Worm (Caenorhabditis elegans) whole organism, L1 larva: Measurements from ENCODE around the gene C26H9A.4.
A peak's percentile ranks its signal among the peaks of the same experiment; 100 is the strongest.

Experiments used
- C16A3.4 ChIP-seq: fragments of 150-350 bp; optimal IDR thresholded peaks from 2 replicates; lab custom pipeline; 2014; ENCODE audit warnings: missing biosample characterization, missing genetic modification characterization
- C34B4.2 ChIP-seq: sonication (generic microtip); optimal IDR thresholded peaks from 2 replicates; lab custom pipeline; 2017; ENCODE audit warnings: mild to moderate bottlenecking, missing genetic modification characterization, missing compliant biosample characterization
- F16B12.6 ChIP-seq: fragments of 150-350 bp; optimal IDR thresholded peaks from 2 replicates; lab custom pipeline; 2014; ENCODE audit warnings: missing biosample characterization, missing genetic modification characterization
- alr-1 ChIP-seq: fragments of 200-800 bp; sonication (Bioruptor generic); optimal IDR thresholded peaks from 2 replicates; lab custom pipeline; 2018; ENCODE audit warnings: borderline replicate concordance, mild to moderate bottlenecking, missing genetic modification characterization, missing compliant biosample characterization
- blmp-1 ChIP-seq: fragments of 150-350 bp; optimal IDR thresholded peaks from 2 replicates; lab custom pipeline; 2014; ENCODE audit warnings: missing biosample characterization, missing genetic modification characterization
- ceh-8 ChIP-seq: fragments of 200-800 bp; sonication (Bioruptor generic); optimal IDR thresholded peaks from 2 replicates; lab custom pipeline; 2018; ENCODE audit warnings: mild to moderate bottlenecking, missing genetic modification characterization, moderate library complexity, missing compliant biosample characterization
- ceh-82 ChIP-seq, 3 experiments: fragments of 150-350 bp in 1 of 3; sonication (generic microtip) in 2 of 3; optimal IDR thresholded peaks; 2 replicates each; lab custom pipeline; 2014 to 2017; ENCODE audit warnings: missing biosample characterization in 3 of 3, missing genetic modification characterization in 3 of 3
- ces-1 ChIP-seq: fragments of 150-350 bp; optimal IDR thresholded peaks from 2 replicates; lab custom pipeline; 2014; ENCODE audit warnings: missing biosample characterization, missing genetic modification reagents, missing genetic modification characterization
- dpl-1 ChIP-seq, 3 experiments: fragments of 150-350 bp in 2 of 3; sonication (generic microtip) in 1 of 3; optimal IDR thresholded peaks; 2 replicates each; lab custom pipeline; 2014 to 2017; ENCODE audit warnings: missing biosample characterization in 3 of 3, missing genetic modification characterization in 3 of 3, missing genetic modification reagents in 3 of 3
- dsc-1 ChIP-seq: sonication (generic microtip); optimal IDR thresholded peaks from 2 replicates; lab custom pipeline; 2016; ENCODE audit warnings: mild to moderate bottlenecking, missing genetic modification characterization, missing compliant biosample characterization
- efl-1 ChIP-seq, 4 experiments: fragments of 150-350 bp; optimal IDR thresholded peaks in 3 of 4; peaks in 1 of 4; 1 replicate in 1 of 4; 2 replicates in 3 of 4; lab custom pipeline; 2014; ENCODE audit warnings: missing biosample characterization in 2 of 4, missing genetic modification characterization in 2 of 4, missing genetic modification reagents in 2 of 4
- fkh-8 ChIP-seq: sonication (generic microtip); optimal IDR thresholded peaks from 2 replicates; lab custom pipeline; 2016; ENCODE audit warnings: mild to moderate bottlenecking, missing genetic modification characterization, missing compliant biosample characterization
- fos-1 ChIP-seq: fragments of 150-350 bp; optimal IDR thresholded peaks from 2 replicates; lab custom pipeline; 2014; ENCODE audit warnings: missing biosample characterization, missing genetic modification characterization
- grh-1 ChIP-seq: fragments of 200-800 bp; sonication (Bioruptor generic); IDR thresholded peaks from 2 replicates; pipeline ENCODE4 v1.3.6; 2022; ENCODE audit warnings: missing genetic modification reagents, missing genetic modification characterization, missing compliant biosample characterization
- isw-1 ChIP-seq: fragments of 200-800 bp; sonication (Bioruptor generic); IDR thresholded peaks from 2 replicates; pipeline ENCODE4 v1.3.6; 2022; ENCODE audit warnings: missing genetic modification characterization, missing compliant biosample characterization
- lin-15B ChIP-seq: fragments of 150-350 bp; sonication (generic microtip); optimal IDR thresholded peaks from 3 replicates; lab custom pipeline; 2014; ENCODE audit warnings: missing biosample characterization, missing genetic modification characterization
- lin-35 ChIP-seq, 2 experiments: fragments of 150-350 bp; optimal IDR thresholded peaks; 2 replicates each; lab custom pipeline; 2014; ENCODE audit warnings: missing biosample characterization in 2 of 2, missing genetic modification characterization in 2 of 2, missing genetic modification reagents in 2 of 2
- lir-3 ChIP-seq: sonication (generic microtip); optimal IDR thresholded peaks from 2 replicates; lab custom pipeline; 2016; ENCODE audit warnings: mild to moderate bottlenecking, missing genetic modification characterization, moderate library complexity, missing compliant biosample characterization; ENCODE audit not compliant: poor library complexity
- lsy-2 ChIP-seq, 2 experiments: fragments of 150-350 bp; optimal IDR thresholded peaks; 2 replicates each; lab custom pipeline; 2014; ENCODE audit warnings: missing biosample characterization in 2 of 2, missing genetic modification characterization in 2 of 2
- mab-9 ChIP-seq: fragments of 200-800 bp; sonication (Bioruptor generic); IDR thresholded peaks from 2 replicates; pipeline ENCODE4 v1.3.6; 2022; ENCODE audit warnings: missing genetic modification reagents, missing genetic modification characterization, missing compliant biosample characterization
- mef-2 ChIP-seq: fragments of 150-350 bp; optimal IDR thresholded peaks from 2 replicates; lab custom pipeline; 2014; ENCODE audit warnings: missing biosample characterization, missing genetic modification characterization
- mep-1 ChIP-seq: fragments of 150-350 bp; optimal IDR thresholded peaks from 2 replicates; lab custom pipeline; 2014; ENCODE audit warnings: missing biosample characterization, missing genetic modification characterization
- nhr-12 ChIP-seq: sonication (generic microtip); optimal IDR thresholded peaks from 2 replicates; lab custom pipeline; 2017; ENCODE audit warnings: missing biosample characterization, missing genetic modification characterization
- nhr-20 ChIP-seq: sonication (generic microtip); optimal IDR thresholded peaks from 2 replicates; lab custom pipeline; 2016; ENCODE audit warnings: mild to moderate bottlenecking, missing genetic modification characterization, missing compliant biosample characterization
- nhr-47 ChIP-seq: sonication (generic microtip); optimal IDR thresholded peaks from 2 replicates; lab custom pipeline; 2016; ENCODE audit warnings: mild to moderate bottlenecking, missing genetic modification characterization, moderate library complexity, missing compliant biosample characterization
- nhr-71 ChIP-seq: sonication (generic microtip); optimal IDR thresholded peaks from 2 replicates; lab custom pipeline; 2016; ENCODE audit warnings: mild to moderate bottlenecking, missing genetic modification characterization, moderate library complexity, missing compliant biosample characterization
- nhr-76 ChIP-seq: sonication (generic microtip); optimal IDR thresholded peaks from 2 replicates; lab custom pipeline; 2017; ENCODE audit warnings: missing biosample characterization, missing genetic modification characterization
- nhr-77 ChIP-seq: fragments of 150-350 bp; optimal IDR thresholded peaks from 2 replicates; lab custom pipeline; 2014; ENCODE audit warnings: missing biosample characterization, missing genetic modification characterization
- nhr-84 ChIP-seq: sonication (generic microtip); optimal IDR thresholded peaks from 2 replicates; lab custom pipeline; 2017; ENCODE audit warnings: missing biosample characterization, missing genetic modification characterization
- snu-23 ChIP-seq: sonication (generic microtip); optimal IDR thresholded peaks from 2 replicates; lab custom pipeline; 2016; ENCODE audit warnings: missing genetic modification characterization, missing compliant biosample characterization
- sox-4 ChIP-seq: sonication (generic microtip); optimal IDR thresholded peaks from 2 replicates; lab custom pipeline; 2016; ENCODE audit warnings: missing genetic modification characterization, missing compliant biosample characterization
- sup-37 ChIP-seq: fragments of 200-800 bp; sonication (Bioruptor generic); optimal IDR thresholded peaks from 2 replicates; lab custom pipeline; 2018; ENCODE audit warnings: mild to moderate bottlenecking, missing genetic modification characterization, missing compliant biosample characterization
- swsn-7 ChIP-seq: sonication (generic microtip); optimal IDR thresholded peaks from 2 replicates; lab custom pipeline; 2016; ENCODE audit warnings: missing genetic modification characterization, missing compliant biosample characterization
- tbx-2 ChIP-seq: sonication (generic microtip); optimal IDR thresholded peaks from 2 replicates; lab custom pipeline; 2016; ENCODE audit warnings: missing genetic modification characterization, missing compliant biosample characterization
- unc-130 ChIP-seq: fragments of 150-350 bp; optimal IDR thresholded peaks from 2 replicates; lab custom pipeline; 2017; ENCODE audit warnings: missing biosample characterization, missing genetic modification characterization, inconsistent platforms
- unc-86 ChIP-seq: sonication (generic microtip); optimal IDR thresholded peaks from 2 replicates; lab custom pipeline; 2016; ENCODE audit warnings: missing genetic modification characterization, missing compliant biosample characterization
- unc-98 ChIP-seq: fragments of 200-800 bp; sonication (Bioruptor generic); IDR thresholded peaks from 2 replicates; pipeline ENCODE4 v1.3.6; 2022; ENCODE audit warnings: missing genetic modification characterization, missing compliant biosample characterization
- xbp-1 ChIP-seq: sonication (generic microtip); optimal IDR thresholded peaks from 2 replicates; lab custom pipeline; 2016; ENCODE audit warnings: missing genetic modification characterization, missing compliant biosample characterization
- zag-1 ChIP-seq: fragments of 150-350 bp; optimal IDR thresholded peaks from 2 replicates; lab custom pipeline; 2014; ENCODE audit warnings: missing biosample characterization, missing genetic modification characterization
- zip-4 ChIP-seq: fragments of 200-800 bp; sonication (Bioruptor generic); optimal IDR thresholded peaks from 2 replicates; lab custom pipeline; 2018; ENCODE audit warnings: mild to moderate bottlenecking, missing genetic modification characterization, moderate library complexity, missing compliant biosample characterization
- ztf-11 ChIP-seq, 2 experiments: sonication (generic microtip); optimal IDR thresholded peaks; 2 replicates each; lab custom pipeline; 2016 to 2017; ENCODE audit warnings: missing genetic modification characterization in 2 of 2, missing biosample characterization in 1 of 2, missing compliant biosample characterization in 1 of 2

The C26H9A.4 gene

ce11 chrIV:12618877-12619276, 34.3 kb upstream of the C26H9A.4 start:
- TF ChIP-seq blmp-1 (tag; lab: Kevin White, UChicago), result peak; percentile 54
- TF ChIP-seq ces-1 (GFP tag; lab: Kevin White, UChicago), result no peak

ce11 chrIV:12620921-12621320, 32.3 kb upstream of the C26H9A.4 start:
- TF ChIP-seq unc-130 (tag; lab: Kevin White, UChicago), result no peak
- TF ChIP-seq nhr-77, result no peak
- TF ChIP-seq ztf-11 (tag; optimal IDR thresholded peaks at IDR 0.05; lab: Kevin White, UChicago), result no peak
- no peak for TF ChIP-seq C16A3.4 (tag; lab: Kevin White, UChicago)
- no peak for TF ChIP-seq sox-4 (tag; lab: Kevin White, UChicago)
- no peak for TF ChIP-seq lin-35 (GFP tag; optimal IDR thresholded peaks at IDR 0.05; lab: Kevin White, UChicago)
- no peak for TF ChIP-seq nhr-84 (tag; lab: Kevin White, UChicago)
- no peak for TF ChIP-seq zag-1 (tag; lab: Kevin White, UChicago)
- no peak for TF ChIP-seq dpl-1 (GFP tag; optimal IDR thresholded peaks at IDR 0.05; lab: Kevin White, UChicago)
- TF ChIP-seq nhr-12 (tag; lab: Kevin White, UChicago), result no peak

- peak in 1 of 3 experiments; percentile 52 for TF ChIP-seq ceh-82 (tag; optimal IDR thresholded peaks at IDR 0.05; lab: Kevin White, UChicago)
- TF ChIP-seq lir-3 (tag; lab: Kevin White, UChicago), result peak; percentile 36
- TF ChIP-seq dsc-1 (tag; lab: Kevin White, UChicago), result peak; percentile 15
- TF ChIP-seq isw-1 (GFP tag; lab: Robert Waterston, UW), result peak; percentile 69
- TF ChIP-seq unc-86 (tag; lab: Kevin White, UChicago), result peak; percentile 46
- peak; percentile 55 to 83 for TF ChIP-seq efl-1 (optimal IDR thresholded peaks at IDR 0.05; lab: Kevin White, UChicago)
- TF ChIP-seq efl-1 (GFP tag; optimal IDR thresholded peaks at IDR 0.05 in 1 of 2; lab: Kevin White, UChicago), result peak; percentile 37 to 65
- peak; percentile 36 for TF ChIP-seq tbx-2 (tag; lab: Kevin White, UChicago)
- TF ChIP-seq nhr-71 (tag; lab: Kevin White, UChicago), result peak; percentile 61
- peak in 1 of 3 experiments; percentile 42 for TF ChIP-seq dpl-1 (GFP tag; optimal IDR thresholded peaks at IDR 0.05; lab: Kevin White, UChicago)
- TF ChIP-seq snu-23 (GFP tag; lab: Kevin White, UChicago), result peak; percentile 31
- TF ChIP-seq mab-9 (GFP tag; lab: Robert Waterston, UW), result 0 out of 2 replicates have a peak, but pooled peaks have one; percentile 56
- peak; percentile 43 for TF ChIP-seq fkh-8
- TF ChIP-seq nhr-20 (tag; lab: Kevin White, UChicago), result peak; percentile 25
- TF ChIP-seq lin-35 (GFP tag; optimal IDR thresholded peaks at IDR 0.05; lab: Kevin White, UChicago), result peak in 1 of 2 experiments; percentile 39
- peak; percentile 51 for TF ChIP-seq lin-15B
- peak; percentile 61 for TF ChIP-seq nhr-47 (tag; lab: Kevin White, UChicago)
- TF ChIP-seq swsn-7 (tag; lab: Kevin White, UChicago), result peak; percentile 27
- peak in 1 of 2 experiments; percentile 23 for TF ChIP-seq ztf-11 (tag; optimal IDR thresholded peaks at IDR 0.05; lab: Kevin White, UChicago)
- peak; percentile 23; the same call in 1 of the 2 replicates for TF ChIP-seq unc-98 (GFP tag; lab: Robert Waterston, UW)
- peak; percentile 30 to 37 for TF ChIP-seq lsy-2 (tag; optimal IDR thresholded peaks at IDR 0.05; lab: Kevin White, UChicago)
- TF ChIP-seq F16B12.6, result peak; percentile 62
- peak; percentile 17 for TF ChIP-seq xbp-1 (tag; lab: Kevin White, UChicago)
Measured at ce11 chrIV:12621483-12622078, 31.6 kb upstream of the C26H9A.4 start.

ce11 chrIV:12630922-12631321, 22.3 kb upstream of the C26H9A.4 start, which contains the start of gene ark-1:
TSS of gene ark-1 (minus strand) at chrIV:12631022.
- no peak for TF ChIP-seq blmp-1 (tag; lab: Kevin White, UChicago)
- TF ChIP-seq nhr-77, result no peak
- TF ChIP-seq alr-1, result no peak
- no peak for TF ChIP-seq ceh-8 (GFP tag; lab: Kevin White, UChicago)
- TF ChIP-seq nhr-76, result no peak
- TF ChIP-seq ces-1 (GFP tag; lab: Kevin White, UChicago), result no peak
- no peak for TF ChIP-seq fkh-8
- no peak for TF ChIP-seq grh-1 (GFP tag; lab: Robert Waterston, UW)
- TF ChIP-seq zip-4 (GFP tag; lab: Kevin White, UChicago), result no peak
- no peak for TF ChIP-seq snu-23 (GFP tag; lab: Kevin White, UChicago)
- no peak for TF ChIP-seq mep-1
- no peak for TF ChIP-seq mef-2
- no peak for TF ChIP-seq efl-1 (optimal IDR thresholded peaks at IDR 0.05; lab: Kevin White, UChicago)
- no peak for TF ChIP-seq efl-1 (GFP tag; optimal IDR thresholded peaks at IDR 0.05 in 1 of 2; lab: Kevin White, UChicago)
- no peak for TF ChIP-seq nhr-12 (tag; lab: Kevin White, UChicago)
- no peak for TF ChIP-seq nhr-47 (tag; lab: Kevin White, UChicago)
- no peak for TF ChIP-seq C34B4.2 (tag; lab: Kevin White, UChicago)
- TF ChIP-seq sup-37 (GFP tag; lab: Kevin White, UChicago), result no peak
- TF ChIP-seq fos-1, result no peak
- TF ChIP-seq, all 84 proteins: peak for 0
